Fruit fly (Drosophila melanogaster) whole organism, embryonic: Measurements from ENCODE around the gene Eig71Ed.
A peak's percentile ranks its signal among the peaks of the same experiment; 100 is the strongest.

ENCODE experiments used
- Atf3 ChIP-seq: fragments of 200-800 bp; sonication (Bioruptor generic); optimal IDR thresholded peaks from 3 replicates; lab custom pipeline; 2016; ENCODE audit warnings: missing biosample characterization, missing genetic modification characterization
- Atf6 ChIP-seq: fragments of 200-800 bp; sonication (Bioruptor generic); IDR thresholded peaks from 2 replicates; pipeline ENCODE4 v1.3.6; 2022; ENCODE audit warnings: missing biosample characterization, missing genetic modification characterization
- BtbVII ChIP-seq: fragments of 200-800 bp; sonication (Bioruptor generic); optimal IDR thresholded peaks from 3 replicates; lab custom pipeline; 2017; ENCODE audit warnings: missing biosample characterization, mild to moderate bottlenecking, missing genetic modification characterization
- CG10267 ChIP-seq: fragments of 200-800 bp; sonication (Bioruptor generic); optimal IDR thresholded peaks from 2 replicates; lab custom pipeline; 2018; ENCODE audit warnings: missing biosample characterization, mild to moderate bottlenecking, missing genetic modification characterization, moderate library complexity
- CG12299 ChIP-seq: fragments of 200-800 bp; sonication (Bioruptor generic); optimal IDR thresholded peaks from 2 replicates; lab custom pipeline; 2018; ENCODE audit warnings: missing biosample characterization, mild to moderate bottlenecking, missing genetic modification characterization
- CG15514 ChIP-seq: fragments of 200-800 bp; sonication (Bioruptor generic); optimal IDR thresholded peaks from 3 replicates; lab custom pipeline; 2017; ENCODE audit warnings: missing biosample characterization, missing genetic modification characterization, mild to moderate bottlenecking, moderate library complexity, missing genetic modification reagents
- CG1602 ChIP-seq: fragments of 200-800 bp; sonication (Bioruptor generic); optimal IDR thresholded peaks from 3 replicates; lab custom pipeline; 2016; ENCODE audit warnings: missing biosample characterization, missing genetic modification characterization
- CG17568 ChIP-seq: fragments of 200-800 bp; sonication (Bioruptor generic); optimal IDR thresholded peaks from 2 replicates; lab custom pipeline; 2018; ENCODE audit warnings: missing biosample characterization, mild to moderate bottlenecking, missing genetic modification characterization, moderate library complexity
- CG18476 ChIP-seq: fragments of 200-800 bp; sonication (Bioruptor generic); optimal IDR thresholded peaks from 2 replicates; lab custom pipeline; 2016; ENCODE audit warnings: missing biosample characterization, mild to moderate bottlenecking, missing genetic modification characterization
- CG3065 ChIP-seq: fragments of 200-800 bp; sonication (Bioruptor generic); optimal IDR thresholded peaks from 2 replicates; lab custom pipeline; 2016; ENCODE audit warnings: missing biosample characterization, missing genetic modification characterization
- CG3281 ChIP-seq: fragments of 200-800 bp; sonication (Bioruptor generic); optimal IDR thresholded peaks from 3 replicates; lab custom pipeline; 2017; ENCODE audit warnings: missing biosample characterization, mild to moderate bottlenecking, missing genetic modification characterization
- CG33213 ChIP-seq: fragments of 200-800 bp; sonication (Bioruptor generic); optimal IDR thresholded peaks from 3 replicates; lab custom pipeline; 2016; ENCODE audit warnings: missing biosample characterization, missing genetic modification characterization
- CG3407 ChIP-seq: fragments of 200-800 bp; sonication (Bioruptor generic); optimal IDR thresholded peaks from 2 replicates; lab custom pipeline; 2018; ENCODE audit warnings: missing biosample characterization, mild to moderate bottlenecking, missing genetic modification characterization
- CG3995 ChIP-seq: fragments of 200-800 bp; sonication (Bioruptor generic); optimal IDR thresholded peaks from 3 replicates; lab custom pipeline; 2016; ENCODE audit warnings: missing biosample characterization, missing genetic modification characterization
- CG4404 ChIP-seq: fragments of 200-800 bp; sonication (Bioruptor generic); IDR thresholded peaks from 2 replicates; pipeline ENCODE4 v1.3.6; 2022; ENCODE audit warnings: missing biosample characterization, missing genetic modification characterization
- CG5180 ChIP-seq: fragments of 200-800 bp; sonication (Bioruptor generic); optimal IDR thresholded peaks from 3 replicates; lab custom pipeline; 2017; ENCODE audit warnings: missing biosample characterization, missing genetic modification characterization, mild to moderate bottlenecking, moderate library complexity, missing genetic modification reagents
- CG7963 ChIP-seq: fragments of 200-800 bp; sonication (Bioruptor generic); IDR thresholded peaks from 3 replicates; pipeline ENCODE4 v1.3.6; 2022; ENCODE audit warnings: missing biosample characterization, missing genetic modification characterization; ENCODE audit not compliant: partially characterized antibody
- CG8281 ChIP-seq: fragments of 200-800 bp; sonication (Bioruptor generic); optimal IDR thresholded peaks from 2 replicates; lab custom pipeline; 2018; ENCODE audit warnings: missing biosample characterization, mild to moderate bottlenecking, missing genetic modification characterization, moderate library complexity
- CG9215 ChIP-seq: fragments of 200-800 bp; sonication (Bioruptor generic); IDR thresholded peaks from 2 replicates; pipeline ENCODE4 v1.3.6; 2022; ENCODE audit warnings: missing biosample characterization, missing genetic modification characterization
- CG9727 ChIP-seq: fragments of 200-800 bp; sonication (Bioruptor generic); optimal IDR thresholded peaks from 3 replicates; lab custom pipeline; 2017; ENCODE audit warnings: missing biosample characterization, mild to moderate bottlenecking, missing genetic modification characterization
- Camta ChIP-seq: fragments of 200-800 bp; sonication (Bioruptor generic); optimal IDR thresholded peaks from 2 replicates; lab custom pipeline; 2016; ENCODE audit warnings: missing biosample characterization, missing genetic modification characterization
- Dek ChIP-seq: fragments of 200-800 bp; sonication (Bioruptor generic); optimal IDR thresholded peaks from 3 replicates; lab custom pipeline; 2019; ENCODE audit warnings: missing biosample characterization, mild to moderate bottlenecking, missing genetic modification characterization, moderate library complexity
- Dref ChIP-seq: fragments of 200-800 bp; sonication (Bioruptor generic); IDR thresholded peaks from 2 replicates; pipeline ENCODE4 v1.3.6; 2022; ENCODE audit warnings: missing biosample characterization, missing genetic modification characterization
- ERR ChIP-seq: fragments of 200-800 bp; sonication (Bioruptor generic); optimal IDR thresholded peaks from 2 replicates; lab custom pipeline; 2016; ENCODE audit warnings: missing biosample characterization, missing genetic modification characterization
- HmgZ ChIP-seq: fragments of 200-800 bp; sonication (Bioruptor generic); optimal IDR thresholded peaks from 2 replicates; lab custom pipeline; 2018; ENCODE audit warnings: missing biosample characterization, mild to moderate bottlenecking, missing genetic modification characterization
- MESR4 ChIP-seq: fragments of 200-800 bp; sonication (Bioruptor generic); optimal IDR thresholded peaks from 2 replicates; lab custom pipeline; 2018; ENCODE audit warnings: missing biosample characterization, mild to moderate bottlenecking, missing genetic modification characterization, moderate library complexity
- NC2α ChIP-seq: fragments of 200-800 bp; sonication (Bioruptor generic); optimal IDR thresholded peaks from 2 replicates; lab custom pipeline; 2016; ENCODE audit warnings: missing biosample characterization, missing genetic modification characterization
- NFAT ChIP-seq: fragments of 200-800 bp; sonication (Bioruptor generic); IDR thresholded peaks from 2 replicates; pipeline ENCODE4 v1.3.6; 2022; ENCODE audit warnings: missing biosample characterization, missing genetic modification characterization
- Nf-YB ChIP-seq: fragments of 200-800 bp; sonication (Bioruptor generic); optimal IDR thresholded peaks from 3 replicates; lab custom pipeline; 2019; ENCODE audit warnings: missing biosample characterization, mild to moderate bottlenecking, missing genetic modification characterization, moderate library complexity
- Pdp1 ChIP-seq, 2 experiments: fragments of 200-800 bp; sonication (Bioruptor generic); optimal IDR thresholded peaks; 3 replicates each; lab custom pipeline; 2016; ENCODE audit warnings: missing biosample characterization in 2 of 2, missing genetic modification characterization in 2 of 2, mild to moderate bottlenecking in 1 of 2, moderate library complexity in 1 of 2
- Side ChIP-seq: fragments of 200-800 bp; sonication (Bioruptor generic); optimal IDR thresholded peaks from 2 replicates; lab custom pipeline; 2016; ENCODE audit warnings: missing biosample characterization, missing genetic modification characterization
- ab ChIP-seq: fragments of 200-800 bp; sonication (Bioruptor generic); optimal IDR thresholded peaks from 2 replicates; lab custom pipeline; 2016; ENCODE audit warnings: missing biosample characterization, missing genetic modification characterization
- chm ChIP-seq: fragments of 200-800 bp; sonication (Bioruptor generic); IDR thresholded peaks from 2 replicates; pipeline ENCODE4 v1.3.6; 2022; ENCODE audit warnings: missing biosample characterization, missing genetic modification characterization
- maf-S ChIP-seq: fragments of 200-800 bp; sonication (Bioruptor generic); optimal IDR thresholded peaks from 2 replicates; lab custom pipeline; 2016; ENCODE audit warnings: missing biosample characterization, missing genetic modification characterization
- p53 ChIP-seq: fragments of 200-800 bp; sonication (Bioruptor generic); optimal IDR thresholded peaks from 2 replicates; lab custom pipeline; 2016; ENCODE audit warnings: missing biosample characterization, missing genetic modification characterization
- pfk ChIP-seq: fragments of 200-800 bp; sonication (Bioruptor generic); optimal IDR thresholded peaks from 2 replicates; lab custom pipeline; 2018; ENCODE audit warnings: missing biosample characterization, mild to moderate bottlenecking, missing genetic modification characterization, moderate library complexity
- pita ChIP-seq: fragments of 200-800 bp; sonication (Bioruptor generic); optimal IDR thresholded peaks from 2 replicates; lab custom pipeline; 2017; ENCODE audit warnings: missing biosample characterization, mild to moderate bottlenecking, missing genetic modification characterization
- prd ChIP-seq, 3 experiments: fragments of >200 bp in 2 of 3; fragments of 200-800 bp in 1 of 3; sonication (Bioruptor generic) in 1 of 3; optimal IDR thresholded peaks in 2 of 3; IDR thresholded peaks in 1 of 3; 2 replicates in 2 of 3; 3 replicates in 1 of 3; pipeline versions ENCODE4 v1.3.6 to Lab custom; 2017 to 2022; ENCODE audit warnings: missing biosample characterization in 1 of 3, missing genetic modification characterization in 1 of 3
- ro ChIP-seq: fragments of 200-800 bp; sonication (Bioruptor generic); IDR thresholded peaks from 2 replicates; pipeline ENCODE4 v1.3.6; 2022; ENCODE audit warnings: missing biosample characterization, missing genetic modification characterization
- shn ChIP-seq: fragments of 200-800 bp; sonication (Bioruptor generic); optimal IDR thresholded peaks from 3 replicates; lab custom pipeline; 2016; ENCODE audit warnings: missing biosample characterization, missing genetic modification characterization
- z ChIP-seq: fragments of 200-800 bp; sonication (Bioruptor generic); IDR thresholded peaks from 3 replicates; pipeline ENCODE4 v1.3.6; 2022; ENCODE audit warnings: missing biosample characterization, missing genetic modification characterization

The Eig71Ed gene

DNA sequence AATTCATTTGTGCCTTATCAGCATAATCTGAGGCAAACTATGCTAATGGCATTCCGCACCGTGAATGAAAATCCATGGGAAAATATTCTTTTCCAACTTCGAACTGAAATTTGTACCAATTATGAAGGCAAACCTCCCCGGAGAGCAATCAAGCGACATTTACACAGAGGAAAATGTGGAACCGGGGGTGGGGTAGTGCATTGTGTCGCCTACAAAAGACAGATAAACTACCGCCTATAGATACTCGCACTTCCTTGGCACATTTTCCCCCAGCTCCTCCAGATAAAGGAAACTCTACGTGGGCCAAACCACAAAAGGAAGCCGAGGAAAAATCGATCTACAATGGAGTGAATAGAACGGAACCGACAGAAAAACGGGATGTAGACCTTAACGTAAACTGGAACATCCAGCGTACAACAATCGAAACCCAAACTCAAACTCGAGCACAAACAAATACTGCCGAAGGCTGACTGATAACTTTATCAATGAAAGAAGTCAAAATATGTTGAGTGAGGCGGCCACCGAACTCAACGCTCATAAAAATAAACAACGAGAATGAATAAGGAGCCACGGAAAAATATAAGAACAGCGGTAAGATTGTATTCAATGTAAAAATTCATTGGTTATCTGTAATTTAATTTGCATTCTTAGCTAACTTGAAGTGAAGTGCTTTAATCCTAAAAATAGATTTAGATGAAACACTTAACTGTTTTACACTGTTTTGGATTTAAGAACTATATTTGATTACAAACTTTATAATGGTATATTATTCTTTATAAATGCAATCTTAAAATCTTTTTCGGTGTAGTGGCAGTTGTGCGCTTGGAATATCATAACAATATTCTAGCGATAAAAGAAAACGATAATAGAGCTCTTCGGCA is 38.6 kb downstream of the Eig71Ed start (continued):
- TF ChIP-seq Dek (tag; lab: Kevin White, UChicago) (peak; percentile 3), CG5180 (GFP tag; lab: Kevin White, UChicago) (no peak), CG1602 (no peak), prd (optimal IDR thresholded peaks at IDR 0.05; lab: Kevin White, UChicago) (no peak), prd (GFP tag; IDR thresholded peaks at IDR 0.05; lab: Robert Waterston, UW) (no peak), CG3407 (GFP tag; lab: Kevin White, UChicago) (no peak), MESR4 (GFP tag; lab: Kevin White, UChicago) (no peak), CG9727 (peak; percentile 24), CG3281 (peak; percentile 19), Camta (no peak), Nf-YB (GFP tag; lab: Kevin White, UChicago) (no peak), Side (GFP tag; lab: Kevin White, UChicago) (peak; percentile 42), CG10267 (tag; lab: Kevin White, UChicago) (peak; percentile 77), CG7963 (GFP tag; lab: Robert Waterston, UW) (no peak), NC2α (GFP tag; lab: Kevin White, UChicago) (no peak), CG3065 (no peak), shn (GFP tag; lab: Kevin White, UChicago) (no peak), Dref (GFP tag; lab: Robert Waterston, UW) (no peak), NFAT (GFP tag; lab: Robert Waterston, UW) (no peak), CG12299 (tag; lab: Kevin White, UChicago) (peak; percentile 3), Atf6 (GFP tag; lab: Robert Waterston, UW) (no peak), ERR (GFP tag; lab: Kevin White, UChicago) (no peak), chm (GFP tag; lab: Robert Waterston, UW) (no peak), CG4404 (GFP tag; lab: Robert Waterston, UW) (no peak), ro (GFP tag; lab: Robert Waterston, UW) (no peak), CG18476 (peak; percentile 55), z (peak; percentile 52; the same call in 2 of the 3 replicates), BtbVII (peak; percentile 60), p53 (GFP tag; lab: Kevin White, UChicago) (no peak), CG33213 (GFP tag; lab: Kevin White, UChicago) (no peak), CG9215 (GFP tag; lab: Robert Waterston, UW) (no peak), pfk (no peak), pita (GFP tag; lab: Kevin White, UChicago) (no peak), ab (GFP tag; lab: Kevin White, UChicago) (no peak), Pdp1 (GFP tag; optimal IDR thresholded peaks at IDR 0.05; lab: Kevin White, UChicago) (no peak), HmgZ (no peak), CG3995 (GFP tag; lab: Kevin White, UChicago) (no peak), Atf3 (GFP tag; lab: Kevin White, UChicago) (no peak), maf-S (GFP tag; lab: Kevin White, UChicago) (no peak), CG15514 (GFP tag; lab: Kevin White, UChicago) (peak; percentile 11), CG8281 (tag; lab: Kevin White, UChicago) (no peak), CG17568 (GFP tag; lab: Kevin White, UChicago) (no peak)
